Worm (Caenorhabditis elegans) whole organism, early embryonic: ENCODE measurements around the gene R08D7.7.

ENCODE experiments used
- B0310.2 ChIP-seq: sonication (generic microtip); optimal IDR thresholded peaks from 2 replicates; lab custom pipeline; 2016; ENCODE audit warnings: mild to moderate bottlenecking, missing genetic modification characterization, missing compliant biosample characterization
- F13C5.2 ChIP-seq: sonication (generic microtip); optimal IDR thresholded peaks from 2 replicates; lab custom pipeline; 2017; ENCODE audit warnings: mild to moderate bottlenecking, missing genetic modification characterization, inconsistent platforms, missing compliant biosample characterization
- aly-1 ChIP-seq: sonication (generic microtip); optimal IDR thresholded peaks from 2 replicates; lab custom pipeline; 2016; ENCODE audit warnings: missing genetic modification characterization, missing compliant biosample characterization
- ama-1 ChIP-seq: fragments of 150-350 bp; optimal IDR thresholded peaks from 2 replicates; lab custom pipeline; 2014
- ceh-13 ChIP-seq: fragments of 200-800 bp; sonication (Bioruptor generic); optimal IDR thresholded peaks from 2 replicates; lab custom pipeline; 2018; ENCODE audit warnings: mild to moderate bottlenecking, missing genetic modification characterization, missing compliant biosample characterization
- ceh-36 ChIP-seq: sonication (generic microtip); optimal IDR thresholded peaks from 2 replicates; lab custom pipeline; 2016; ENCODE audit warnings: missing genetic modification characterization, inconsistent platforms, missing compliant biosample characterization
- ets-7 ChIP-seq: sonication (generic microtip); optimal IDR thresholded peaks from 2 replicates; lab custom pipeline; 2016; ENCODE audit warnings: missing genotype, missing genetic modification characterization, missing compliant biosample characterization
- flt-1 ChIP-seq: fragments of 200-800 bp; sonication (Bioruptor generic); IDR thresholded peaks from 2 replicates; pipeline ENCODE4 v1.3.6; 2022; ENCODE audit warnings: missing genetic modification characterization, missing compliant biosample characterization
- hmbx-1 ChIP-seq: sonication (generic microtip); optimal IDR thresholded peaks from 2 replicates; lab custom pipeline; 2016; ENCODE audit warnings: mild to moderate bottlenecking, missing genetic modification characterization, missing compliant biosample characterization
- hnd-1 ChIP-seq: sonication (generic microtip); optimal IDR thresholded peaks from 2 replicates; lab custom pipeline; 2016; ENCODE audit warnings: missing genetic modification characterization, missing compliant biosample characterization
- sea-1 ChIP-seq: fragments of 200-800 bp; sonication (Bioruptor generic); conservative IDR thresholded peaks from 2 replicates; pipeline ENCODE4 v1.3.6; 2022; ENCODE audit warnings: missing genetic modification characterization, missing compliant biosample characterization
- tbx-11 ChIP-seq: fragments of 200-800 bp; sonication (Bioruptor generic); IDR thresholded peaks from 2 replicates; pipeline ENCODE4 v1.3.6; 2022; ENCODE audit warnings: missing genetic modification characterization, missing compliant biosample characterization
- tbx-37 ChIP-seq: fragments of 200-800 bp; sonication (Bioruptor generic); conservative IDR thresholded peaks from 2 replicates; pipeline ENCODE4 v1.3.6; 2022; ENCODE audit warnings: missing genetic modification reagents, missing genetic modification characterization, missing compliant biosample characterization

DNA sequence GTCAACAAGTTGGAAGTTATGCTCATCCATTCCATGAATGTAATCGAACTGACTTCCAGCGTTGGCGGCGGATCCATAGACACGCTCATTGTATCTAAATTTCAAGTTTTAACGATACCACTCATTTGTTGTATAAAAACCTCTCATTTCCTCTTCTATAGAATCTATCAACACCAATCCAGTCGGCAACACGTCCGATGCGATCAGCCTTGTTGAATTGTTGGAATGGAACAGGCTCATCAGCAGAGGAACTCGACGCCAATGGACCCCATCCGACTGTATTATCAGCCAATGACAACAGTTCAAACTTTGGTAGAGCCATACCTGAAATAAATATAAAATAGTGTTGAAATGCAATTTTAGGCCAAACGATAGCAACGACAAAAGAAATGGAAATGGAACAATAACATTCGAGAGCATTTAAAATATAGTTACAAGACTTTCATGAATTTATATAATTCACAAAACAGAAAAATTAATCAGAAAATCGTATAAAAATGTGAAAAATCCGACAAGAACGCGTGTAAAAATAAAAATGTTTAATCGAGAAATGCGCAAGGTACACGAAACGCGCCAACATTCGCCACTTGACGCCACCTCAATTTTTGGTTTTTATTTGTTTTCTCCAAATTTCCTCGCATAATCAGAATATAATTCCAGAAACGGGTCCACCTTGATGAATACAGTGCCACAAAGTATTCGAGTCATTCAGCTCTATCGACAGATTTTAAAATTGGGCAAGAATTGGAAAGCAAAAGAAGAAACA is 18.4 kb upstream of the R08D7.7 start, which contains the start of the genes eif-3.D and R08D7.4:
- TF ChIP-seq B0310.2 (tag; lab: Kevin White, UChicago) (no peak), ama-1 (lab: Kevin White, UChicago) (no peak), ets-7 (tag; lab: Kevin White, UChicago) (peak; percentile 13), aly-1 (tag; lab: Kevin White, UChicago) (no peak), hnd-1 (peak; percentile 17), tbx-11 (GFP tag; lab: Robert Waterston, UW) (no peak), ceh-36 (peak; percentile 17), ceh-13 (GFP tag; lab: Kevin White, UChicago) (no peak), tbx-37 (GFP tag; lab: Robert Waterston, UW) (peak; percentile 61), flt-1 (0 out of 2 replicates have a peak, but pooled peaks have one; percentile 31), sea-1 (GFP tag; lab: Robert Waterston, UW) (no peak), hmbx-1 (tag; lab: Kevin White, UChicago) (no peak), F13C5.2 (tag; lab: Kevin White, UChicago) (peak; percentile 84)
